Fruit fly (Drosophila melanogaster) whole organism: Measurements from ENCODE around the gene CG34309.

Experiments used
- CG8478 ChIP-seq: fragments of >200 bp; optimal IDR thresholded peaks from 2 replicates; lab custom pipeline; 2018; ENCODE audit warnings: inconsistent platforms
- Dll ChIP-seq: fragments of >200 bp; optimal IDR thresholded peaks from 2 replicates; lab custom pipeline; 2017
- EcR ChIP-seq, 2 experiments: fragments of >200 bp; optimal IDR thresholded peaks; 2 replicates each; lab custom pipeline; 2017; ENCODE audit warnings: missing biosample characterization in 2 of 2, missing genetic modification characterization in 2 of 2, missing genetic modification reagents in 2 of 2
- usp ChIP-seq: fragments of >200 bp; optimal IDR thresholded peaks from 2 replicates; lab custom pipeline; 2017; ENCODE audit warnings: missing biosample characterization, missing genetic modification characterization, mixed read lengths

DNA sequence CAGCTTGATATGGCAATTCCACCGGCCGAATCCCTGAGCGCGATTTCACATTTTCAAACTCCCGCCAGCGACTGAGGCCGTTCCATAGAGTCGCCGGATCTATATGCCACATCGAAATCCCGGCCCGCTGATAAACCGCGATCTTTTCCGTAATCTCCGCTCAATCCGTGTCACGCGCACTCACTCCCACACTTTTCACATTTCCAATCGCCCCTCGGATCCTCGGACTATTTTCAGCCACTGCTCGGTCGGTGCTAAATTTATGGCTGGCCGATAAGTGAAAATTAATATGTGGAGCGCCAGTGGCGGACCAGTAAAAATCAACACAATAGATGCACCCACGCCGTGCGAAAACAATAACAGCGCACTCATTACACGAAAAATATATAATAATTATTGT lies 20.6 kb downstream of the CG34309 start:
- TF ChIP-seq Dll (lab: Kevin White, UChicago), result no peak
- no peak for TF ChIP-seq CG8478 (lab: Kevin White, UChicago)
- TF ChIP-seq EcR (GFP tag; optimal IDR thresholded peaks at IDR 0.05; lab: Kevin White, UChicago), result no peak
- no peak for TF ChIP-seq usp (GFP tag; lab: Kevin White, UChicago)
